Fruit fly (Drosophila melanogaster): ENCODE measurements around the gene Mat89Ba.

Gene Mat89Ba

DNA sequence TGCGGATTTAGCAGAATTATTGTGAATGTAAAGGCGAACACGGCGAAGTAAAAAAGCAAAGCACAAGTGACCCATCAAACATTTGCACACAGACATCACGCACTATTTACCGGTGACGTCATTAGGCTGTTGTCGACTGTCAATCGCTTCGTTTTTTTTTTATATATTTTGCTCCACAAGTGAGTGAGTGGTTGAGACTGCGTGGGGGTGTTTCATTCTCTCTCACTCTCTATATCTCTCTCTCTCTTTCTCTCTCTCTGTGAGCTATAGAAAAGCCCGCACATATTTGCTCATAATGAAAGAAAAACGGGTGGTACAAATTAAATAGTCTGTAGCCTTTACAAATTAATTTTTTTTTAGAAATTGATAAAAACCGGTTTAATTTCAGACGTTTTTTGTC is 5.3 kb upstream of the Mat89Ba start (continued):
- TF ChIP-seq tgo (GFP tag; IDR thresholded peaks at IDR 0.05) (no peak), Vsx1 (GFP tag; optimal IDR thresholded peaks at IDR 0.05) (no peak), CG4360 (GFP tag; IDR thresholded peaks at IDR 0.05) (no peak), trh (GFP tag; optimal IDR thresholded peaks at IDR 0.05) (no peak), salm (tag; optimal IDR thresholded peaks at IDR 0.05) (no peak), CG14050 (GFP tag; IDR thresholded peaks at IDR 0.05) (no peak), CG18011 (GFP tag; optimal IDR thresholded peaks at IDR 0.05) (no peak), CG15011 (GFP tag; optimal IDR thresholded peaks at IDR 0.05) (no peak), CG7372 (GFP tag; IDR thresholded peaks at IDR 0.05) (no peak), sim (GFP tag; IDR thresholded peaks at IDR 0.05) (0 out of 2 replicates have a peak, but pooled peaks have one; percentile 19), dpn (GFP tag; optimal IDR thresholded peaks at IDR 0.05) (no peak), pb (GFP tag; optimal IDR thresholded peaks at IDR 0.05) (no peak), kah (GFP tag; optimal IDR thresholded peaks at IDR 0.05) (peak; percentile 65), sr (GFP tag; IDR thresholded peaks at IDR 0.05) (peak; percentile 96), bbx (GFP tag; IDR thresholded peaks at IDR 0.05; ENCODE audit: partially characterized antibody) (no peak), row (GFP tag; IDR thresholded peaks at IDR 0.05) (no peak), BtbVII (GFP tag; optimal IDR thresholded peaks at IDR 0.05) (peak; percentile 34), Ada2b (GFP tag; IDR thresholded peaks at IDR 0.05) (no peak), onecut (GFP tag; IDR thresholded peaks at IDR 0.05) (no peak), H15 (GFP tag; IDR thresholded peaks at IDR 0.05) (no peak), CG8089 (GFP tag; optimal IDR thresholded peaks at IDR 0.05) (no peak), pnt (GFP tag; optimal IDR thresholded peaks at IDR 0.05) (no peak), chinmo (GFP tag; IDR thresholded peaks at IDR 0.05; ENCODE audit: partially characterized antibody) (0 out of 4 replicates have a peak, but pooled peaks have one; percentile 35), slbo (GFP tag; IDR thresholded peaks at IDR 0.05) (no peak), gro (GFP tag; optimal IDR thresholded peaks at IDR 0.05) (peak; percentile 25), CG32772 (GFP tag; IDR thresholded peaks at IDR 0.05) (0 out of 2 replicates have a peak, but pooled peaks have one; percentile 32), Camta (GFP tag; optimal IDR thresholded peaks at IDR 0.05) (no peak), CG11696 (GFP tag; IDR thresholded peaks at IDR 0.05) (no peak), CG11560 (tag; IDR thresholded peaks at IDR 0.05) (no peak), ap (GFP tag; IDR thresholded peaks at IDR 0.05) (no peak), scrt (GFP tag; optimal IDR thresholded peaks at IDR 0.05) (peak; percentile 68), Hr51 (GFP tag; optimal IDR thresholded peaks at IDR 0.05) (no peak), kay (GFP tag; optimal IDR thresholded peaks at IDR 0.05) (no peak), ewg (GFP tag; optimal IDR thresholded peaks at IDR 0.05) (peak; percentile 5), Trl (optimal IDR thresholded peaks at IDR 0.05) (peak; percentile 48 to 79), Trl (GFP tag; optimal IDR thresholded peaks at IDR 0.05) (no peak), sens (GFP tag) (peak; percentile 57), gem (tag; optimal IDR thresholded peaks at IDR 0.05) (no peak), jumu (GFP tag; optimal IDR thresholded peaks at IDR 0.05) (no peak), CG15073 (GFP tag; optimal IDR thresholded peaks at IDR 0.05) (no peak), ftz-f1 (GFP tag; optimal IDR thresholded peaks at IDR 0.05) (no peak), z (GFP tag; IDR thresholded peaks at IDR 0.05) (peak; percentile 87), Fer2 (tag; optimal IDR thresholded peaks at IDR 0.05) (no peak), Pdp1 (GFP tag; optimal IDR thresholded peaks at IDR 0.05) (peak in 1 of 2 experiments; percentile 30), CG4617 (GFP tag; optimal IDR thresholded peaks at IDR 0.05; ENCODE audit: borderline replicate concordance) (no peak), twi (tag; optimal IDR thresholded peaks at IDR 0.05) (no peak), CG6765 (GFP tag; optimal IDR thresholded peaks at IDR 0.05) (no peak)
